Worm (Caenorhabditis elegans) whole organism, early embryonic: ENCODE measurements around the gene F47B8.13.

Experiments used
- F13C5.2 ChIP-seq: sonication (generic microtip); optimal IDR thresholded peaks from 2 replicates; lab custom pipeline; 2017; ENCODE audit warnings: mild to moderate bottlenecking, missing genetic modification characterization, inconsistent platforms, missing compliant biosample characterization
- aly-1 ChIP-seq: sonication (generic microtip); optimal IDR thresholded peaks from 2 replicates; lab custom pipeline; 2016; ENCODE audit warnings: missing genetic modification characterization, missing compliant biosample characterization
- ama-1 ChIP-seq: fragments of 150-350 bp; optimal IDR thresholded peaks from 2 replicates; lab custom pipeline; 2014
- ceh-13 ChIP-seq: fragments of 200-800 bp; sonication (Bioruptor generic); optimal IDR thresholded peaks from 2 replicates; lab custom pipeline; 2018; ENCODE audit warnings: mild to moderate bottlenecking, missing genetic modification characterization, missing compliant biosample characterization
- ceh-36 ChIP-seq: sonication (generic microtip); optimal IDR thresholded peaks from 2 replicates; lab custom pipeline; 2016; ENCODE audit warnings: missing genetic modification characterization, inconsistent platforms, missing compliant biosample characterization
- ets-7 ChIP-seq: sonication (generic microtip); optimal IDR thresholded peaks from 2 replicates; lab custom pipeline; 2016; ENCODE audit warnings: missing genotype, missing genetic modification characterization, missing compliant biosample characterization
- flt-1 ChIP-seq: fragments of 200-800 bp; sonication (Bioruptor generic); IDR thresholded peaks from 2 replicates; pipeline ENCODE4 v1.3.6; 2022; ENCODE audit warnings: missing genetic modification characterization, missing compliant biosample characterization
- hmbx-1 ChIP-seq: sonication (generic microtip); optimal IDR thresholded peaks from 2 replicates; lab custom pipeline; 2016; ENCODE audit warnings: mild to moderate bottlenecking, missing genetic modification characterization, missing compliant biosample characterization
- hmg-4 ChIP-seq: fragments of 200-800 bp; sonication (Bioruptor generic); optimal IDR thresholded peaks from 2 replicates; lab custom pipeline; 2018; ENCODE audit warnings: mild to moderate bottlenecking, missing genetic modification characterization, missing compliant biosample characterization
- pes-1 ChIP-seq: fragments of 200-800 bp; sonication (Bioruptor generic); IDR thresholded peaks from 2 replicates; pipeline ENCODE4 v1.3.6; 2022; ENCODE audit warnings: missing genetic modification reagents, missing genetic modification characterization, missing compliant biosample characterization
- scrt-1 ChIP-seq: fragments of 200-800 bp; sonication (Bioruptor generic); IDR thresholded peaks from 2 replicates; pipeline ENCODE4 v1.3.6; 2022; ENCODE audit warnings: missing genetic modification characterization, missing compliant biosample characterization
- sea-1 ChIP-seq: fragments of 200-800 bp; sonication (Bioruptor generic); conservative IDR thresholded peaks from 2 replicates; pipeline ENCODE4 v1.3.6; 2022; ENCODE audit warnings: missing genetic modification characterization, missing compliant biosample characterization
- tra-4 ChIP-seq: sonication (generic microtip); optimal IDR thresholded peaks from 2 replicates; lab custom pipeline; 2017; ENCODE audit warnings: missing genetic modification characterization, missing compliant biosample characterization

DNA sequence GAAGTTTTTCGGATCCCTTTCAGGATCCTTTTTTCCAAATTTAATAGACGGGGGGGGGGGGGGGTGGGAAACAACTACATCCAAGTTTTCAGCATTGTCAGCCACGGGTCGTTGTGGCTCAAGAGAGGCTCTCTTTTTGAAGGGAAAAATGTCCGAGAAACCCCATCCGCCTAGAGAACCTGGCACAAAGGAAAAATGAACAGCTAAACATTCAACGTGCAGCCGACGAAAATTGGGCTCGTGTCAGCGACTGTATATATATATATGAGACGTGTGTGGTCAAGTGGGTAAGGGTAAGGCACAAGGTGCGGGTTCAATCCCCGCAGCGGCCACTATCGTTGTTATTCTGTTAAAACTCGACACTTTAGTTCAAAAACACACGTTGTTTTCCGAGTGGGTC, 39.0 kb upstream of the F47B8.13 start, which contains the start of gene Y49A3A.4:
- TF ChIP-seq ets-7: no peak
- no peak for TF ChIP-seq ama-1
- TF ChIP-seq tra-4: no peak
- no peak for TF ChIP-seq F13C5.2 (tag; lab: Kevin White, UChicago)
- TF ChIP-seq ceh-36: no peak
- no peak for TF ChIP-seq scrt-1 (GFP tag; lab: Robert Waterston, UW)
- TF ChIP-seq flt-1 (GFP tag; lab: Robert Waterston, UW): no peak
- no peak for TF ChIP-seq pes-1 (GFP tag; lab: Robert Waterston, UW)
- TF ChIP-seq aly-1 (tag; lab: Kevin White, UChicago): no peak
- TF ChIP-seq hmbx-1 (tag; lab: Kevin White, UChicago): no peak
- TF ChIP-seq sea-1 (GFP tag; lab: Robert Waterston, UW): no peak
- TF ChIP-seq hmg-4 (GFP tag; lab: Kevin White, UChicago): no peak
- no peak for TF ChIP-seq ceh-13
